Fruit fly (Drosophila melanogaster): ENCODE data around the gene CG9915.

CG9915 gene

DNA sequence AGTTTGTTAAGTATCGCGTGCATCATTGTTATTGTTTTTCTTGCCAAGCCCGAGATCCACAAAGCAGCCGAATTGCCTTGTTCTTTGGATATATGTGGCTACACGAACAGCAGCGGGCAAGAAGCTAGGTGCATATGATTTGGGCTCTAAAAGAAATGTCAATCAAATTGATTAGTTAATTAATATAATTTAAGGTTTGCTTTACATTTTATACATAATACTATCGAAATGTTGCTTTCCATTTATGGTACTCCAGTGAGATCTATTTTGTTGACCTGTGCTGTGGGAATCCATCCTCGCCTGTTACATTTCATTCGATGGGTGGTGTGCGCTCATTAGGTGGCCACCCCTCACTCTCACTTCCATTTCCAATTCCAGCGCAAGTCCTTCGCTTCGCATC, 49.5 kb downstream of the CG9915 start (continued):
- TF ChIP-seq chinmo (GFP tag; IDR thresholded peaks at IDR 0.05; ENCODE audit: partially characterized antibody): no peak
- TF ChIP-seq CG3407 (GFP tag; optimal IDR thresholded peaks at IDR 0.05): peak; percentile 42
- TF ChIP-seq D (optimal IDR thresholded peaks at IDR 0.05): no peak
- peak; percentile 73 for TF ChIP-seq D (GFP tag; optimal IDR thresholded peaks at IDR 0.05)
- TF ChIP-seq Awh (GFP tag; IDR thresholded peaks at IDR 0.05): peak; percentile 86
- TF ChIP-seq CG4707 (GFP tag; optimal IDR thresholded peaks at IDR 0.05): peak; percentile 53
- peak; percentile 59 for TF ChIP-seq CG15514 (GFP tag; optimal IDR thresholded peaks at IDR 0.05)
- peak; percentile 66 for TF ChIP-seq CG12299 (tag; optimal IDR thresholded peaks at IDR 0.05)
- no peak for TF ChIP-seq TFAM (GFP tag; optimal IDR thresholded peaks at IDR 0.05)
- no peak for TF ChIP-seq Elba2 (GFP tag; optimal IDR thresholded peaks at IDR 0.05)
- peak; percentile 24 for TF ChIP-seq vfl (GFP tag; optimal IDR thresholded peaks at IDR 0.05)
- TF ChIP-seq dm (GFP tag; optimal IDR thresholded peaks at IDR 0.05): no peak
- TF ChIP-seq CG30020 (tag; optimal IDR thresholded peaks at IDR 0.05): peak; percentile 36
- TF ChIP-seq lola (GFP tag; optimal IDR thresholded peaks at IDR 0.05): peak in 1 of 3 experiments; percentile 79
- peak; percentile 65 for TF ChIP-seq salm (tag; optimal IDR thresholded peaks at IDR 0.05)
- peak; percentile 48 for TF ChIP-seq pnt (GFP tag; optimal IDR thresholded peaks at IDR 0.05)
- TF ChIP-seq nau (GFP tag; optimal IDR thresholded peaks at IDR 0.05): peak; percentile 55
- peak; percentile 70 for TF ChIP-seq Chrac-16 (GFP tag; optimal IDR thresholded peaks at IDR 0.05)
- TF ChIP-seq CG8388 (GFP tag; optimal IDR thresholded peaks at IDR 0.05): peak; percentile 69
- TF ChIP-seq unc-4 (GFP tag; IDR thresholded peaks at IDR 0.05; ENCODE audit: partially characterized antibody): no peak
- TF ChIP-seq lmd (GFP tag; IDR thresholded peaks at IDR 0.05): peak; percentile 80
- peak; percentile 13 for TF ChIP-seq pho (GFP tag; optimal IDR thresholded peaks at IDR 0.05)
- TF ChIP-seq Antp (GFP tag; optimal IDR thresholded peaks at IDR 0.05): peak; percentile 37
- peak in 1 of 2 experiments; percentile 64 for TF ChIP-seq Eip74EF (GFP tag; optimal IDR thresholded peaks at IDR 0.05)
- peak; percentile 12 for TF ChIP-seq CG9876 (GFP tag; optimal IDR thresholded peaks at IDR 0.05)
- TF ChIP-seq wek (GFP tag; optimal IDR thresholded peaks at IDR 0.05): peak; percentile 5
- TF ChIP-seq Hr3 (GFP tag; optimal IDR thresholded peaks at IDR 0.05): peak; percentile 66
- TF ChIP-seq ranshi (GFP tag; IDR thresholded peaks at IDR 0.05): peak; percentile 85
- no peak for TF ChIP-seq gt (GFP tag; IDR thresholded peaks at IDR 0.05)
- peak; percentile 83 for TF ChIP-seq nmo (GFP tag; optimal IDR thresholded peaks at IDR 0.05)
- TF ChIP-seq lab (GFP tag; optimal IDR thresholded peaks at IDR 0.05): peak; percentile 89
- TF ChIP-seq crp (GFP tag; optimal IDR thresholded peaks at IDR 0.05): no peak
- TF ChIP-seq fd96Cb (tag; optimal IDR thresholded peaks at IDR 0.05): peak; percentile 78
- peak; percentile 83 for TF ChIP-seq dysf (GFP tag; IDR thresholded peaks at IDR 0.05)
- TF ChIP-seq Dip2 (GFP tag; IDR thresholded peaks at IDR 0.05): no peak
- TF ChIP-seq Nf-YA (GFP tag; IDR thresholded peaks at IDR 0.05): peak; percentile 71; the same call in 1 of the 2 replicates
- no peak for TF ChIP-seq CG8478 (optimal IDR thresholded peaks at IDR 0.05)
- TF ChIP-seq CG17802 (tag; optimal IDR thresholded peaks at IDR 0.05): peak; percentile 43
- peak; percentile 37 for TF ChIP-seq Mad (GFP tag; optimal IDR thresholded peaks at IDR 0.05)
- no peak for TF ChIP-seq vnd (GFP tag; IDR thresholded peaks at IDR 0.05; ENCODE audit: partially characterized antibody)
- TF ChIP-seq CG15696 (tag; optimal IDR thresholded peaks at IDR 0.05): peak; percentile 67
- peak; percentile 48 for TF ChIP-seq Fer2 (tag; optimal IDR thresholded peaks at IDR 0.05)
- no peak for TF ChIP-seq CHES-1-like (GFP tag; optimal IDR thresholded peaks at IDR 0.05)
- peak; percentile 51; the same call in 1 of the 2 replicates for TF ChIP-seq MBD-R2 (GFP tag; IDR thresholded peaks at IDR 0.05)
- TF ChIP-seq H2.0 (GFP tag; IDR thresholded peaks at IDR 0.05): peak; percentile 75
- TF ChIP-seq gce (GFP tag; IDR thresholded peaks at IDR 0.05): peak; percentile 68; the same call in 2 of the 3 replicates
- no peak for TF ChIP-seq fd102C (GFP tag; optimal IDR thresholded peaks at IDR 0.05)
- TF ChIP-seq Kr (GFP tag; optimal IDR thresholded peaks at IDR 0.05): no peak
- 0 out of 2 replicates have a peak, but pooled peaks have one; percentile 39 for TF ChIP-seq dan (GFP tag; IDR thresholded peaks at IDR 0.05)
- TF ChIP-seq CTCF (GFP tag; optimal IDR thresholded peaks at IDR 0.05): no peak
- peak; percentile 74 for TF ChIP-seq oc (tag; optimal IDR thresholded peaks at IDR 0.05)

Measured in whole organism, embryonic.